Fruit fly (Drosophila melanogaster): ENCODE data around the gene CG12535.

CG12535 gene

DNA sequence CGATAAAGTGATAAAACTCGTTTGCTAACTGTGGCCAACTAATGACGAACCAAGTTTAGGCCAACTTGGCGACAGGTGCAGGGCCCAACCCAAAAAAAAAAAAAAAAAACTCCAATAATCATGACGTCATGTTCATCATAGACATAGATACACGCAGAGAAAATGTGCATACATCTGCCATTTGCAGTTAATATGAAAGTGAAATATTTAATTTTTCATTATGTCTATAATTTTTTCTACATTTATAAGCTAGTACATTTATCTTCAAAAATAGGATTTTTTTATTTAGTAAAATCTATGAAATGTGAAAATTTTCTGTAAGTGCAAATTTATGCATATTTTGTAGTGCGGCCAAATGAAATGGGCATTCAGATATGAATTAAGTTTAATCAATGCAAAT, 17.1 kb downstream of the CG12535 start (continued):
- TF ChIP-seq Hr51 (GFP tag; optimal IDR thresholded peaks at IDR 0.05) = peak; percentile 12 to 87
- peak; percentile 69; the same call in 1 of the 3 replicates for TF ChIP-seq CG3726 (GFP tag; IDR thresholded peaks at IDR 0.05)
- TF ChIP-seq Dfd (GFP tag; optimal IDR thresholded peaks at IDR 0.05) = no peak
- peak; percentile 69; the same call in 2 of the 3 replicates for TF ChIP-seq CG11093 (GFP tag; IDR thresholded peaks at IDR 0.05)
- TF ChIP-seq so (GFP tag; IDR thresholded peaks at IDR 0.05) = peak; percentile 73; the same call in 2 of the 3 replicates
- TF ChIP-seq CG14014 (GFP tag; IDR thresholded peaks at IDR 0.05) = peak; percentile 84
- no peak for TF ChIP-seq eyg (GFP tag; optimal IDR thresholded peaks at IDR 0.05)
- no peak for TF ChIP-seq Med (GFP tag)
- TF ChIP-seq CG12299 (tag; optimal IDR thresholded peaks at IDR 0.05) = peak; percentile 12
- peak; percentile 22 for TF ChIP-seq CG17568 (GFP tag; optimal IDR thresholded peaks at IDR 0.05)
- TF ChIP-seq CG3065 (GFP tag; optimal IDR thresholded peaks at IDR 0.05) = peak; percentile 32
- TF ChIP-seq Usf (GFP tag; optimal IDR thresholded peaks at IDR 0.05) = no peak
- peak; percentile 46 for TF ChIP-seq dimm (GFP tag; IDR thresholded peaks at IDR 0.05)
- no peak for TF ChIP-seq pan (optimal IDR thresholded peaks at IDR 0.05)
- peak in 1 of 2 experiments; percentile 88 for TF ChIP-seq pan (GFP tag; optimal IDR thresholded peaks at IDR 0.05 in 1 of 2, IDR thresholded peaks at IDR 0.05 in 1 of 2)
- TF ChIP-seq CG2678 (tag; optimal IDR thresholded peaks at IDR 0.05) = peak; percentile 75
- TF ChIP-seq wor (GFP tag; IDR thresholded peaks at IDR 0.05) = peak; percentile 72
- TF ChIP-seq Asciz (GFP tag; optimal IDR thresholded peaks at IDR 0.05) = peak; percentile 38
- TF ChIP-seq H2.0 (GFP tag; IDR thresholded peaks at IDR 0.05) = peak; percentile 70
- peak; percentile 32 for TF ChIP-seq Hsf (GFP tag; optimal IDR thresholded peaks at IDR 0.05)
- TF ChIP-seq hkb (optimal IDR thresholded peaks at IDR 0.05) = no peak
- TF ChIP-seq hkb (GFP tag; IDR thresholded peaks at IDR 0.05) = peak; percentile 62
- TF ChIP-seq dpn (GFP tag; optimal IDR thresholded peaks at IDR 0.05) = peak; percentile 3 to 56
- TF ChIP-seq B-H1 (GFP tag; IDR thresholded peaks at IDR 0.05) = peak; percentile 67
- TF ChIP-seq CG4328 (GFP tag; optimal IDR thresholded peaks at IDR 0.05) = no peak
- TF ChIP-seq lov (optimal IDR thresholded peaks at IDR 0.05) = no peak
- TF ChIP-seq lov (GFP tag; IDR thresholded peaks at IDR 0.05) = peak; percentile 46; the same call in 2 of the 3 replicates
- peak; percentile 24; the same call in 1 of the 3 replicates for TF ChIP-seq sr (GFP tag; IDR thresholded peaks at IDR 0.05)
- TF ChIP-seq CG4404 (GFP tag; IDR thresholded peaks at IDR 0.05) = peak; percentile 67
- peak; percentile 62 for TF ChIP-seq CG17612 (GFP tag; IDR thresholded peaks at IDR 0.05)
- TF ChIP-seq Scr (GFP tag; IDR thresholded peaks at IDR 0.05; ENCODE audit: partially characterized antibody) = no peak
- no peak for TF ChIP-seq z (GFP tag; IDR thresholded peaks at IDR 0.05)
- peak; percentile 55 for TF ChIP-seq az2 (GFP tag; optimal IDR thresholded peaks at IDR 0.05)
- TF ChIP-seq CG15269 (tag; optimal IDR thresholded peaks at IDR 0.05) = peak; percentile 83
- TF ChIP-seq trh (GFP tag; optimal IDR thresholded peaks at IDR 0.05) = peak; percentile 0
- peak; percentile 48 for TF ChIP-seq CG10267 (tag; optimal IDR thresholded peaks at IDR 0.05)
- peak; percentile 82 for TF ChIP-seq E2f1 (GFP tag; IDR thresholded peaks at IDR 0.05)
- no peak for TF ChIP-seq CG6791 (GFP tag; IDR thresholded peaks at IDR 0.05; ENCODE audit: partially characterized antibody)
- TF ChIP-seq chm (GFP tag; IDR thresholded peaks at IDR 0.05) = peak; percentile 64; the same call in 1 of the 2 replicates
- TF ChIP-seq CG3163 (GFP tag; optimal IDR thresholded peaks at IDR 0.05) = no peak
- no peak for TF ChIP-seq CG2202 (tag; optimal IDR thresholded peaks at IDR 0.05)
- peak; percentile 76 for TF ChIP-seq CG30403 (GFP tag; optimal IDR thresholded peaks at IDR 0.05)
- TF ChIP-seq CG6854 (GFP tag; optimal IDR thresholded peaks at IDR 0.05) = no peak
- peak; percentile 57 for TF ChIP-seq bcd (GFP tag; optimal IDR thresholded peaks at IDR 0.05)
- no peak for TF ChIP-seq gcm2 (GFP tag; optimal IDR thresholded peaks at IDR 0.05)
- no peak for TF ChIP-seq CG9609 (GFP tag; optimal IDR thresholded peaks at IDR 0.05)
- TF ChIP-seq CG10543 (GFP tag; optimal IDR thresholded peaks at IDR 0.05) = peak; percentile 14
- peak; percentile 60 for TF ChIP-seq Dek (tag; optimal IDR thresholded peaks at IDR 0.05)
- no peak for TF ChIP-seq Adf1 (GFP tag; IDR thresholded peaks at IDR 0.05)
- no peak for TF ChIP-seq D (optimal IDR thresholded peaks at IDR 0.05)
- TF ChIP-seq D (GFP tag; optimal IDR thresholded peaks at IDR 0.05) = peak; percentile 12
- peak; percentile 42 for TF ChIP-seq Deaf1 (tag; optimal IDR thresholded peaks at IDR 0.05)
